Worm (Caenorhabditis elegans): Measurements from ENCODE around the gene F34D6.1.

Gene F34D6.1

ce11 chrII:2702757-2703156, 21.7 kb upstream of the F34D6.1 start, which contains the start of gene sri-60:
sri-60 (minus strand) TSS chrII:2702857.
- TF ChIP-seq nfya-1 (tag; optimal IDR thresholded peaks at IDR 0.05; ENCODE audit: insufficient read depth) (no peak), ztf-11 (tag; optimal IDR thresholded peaks at IDR 0.05) (no peak), zag-1 (tag; optimal IDR thresholded peaks at IDR 0.05) (no peak), nhr-12 (tag; optimal IDR thresholded peaks at IDR 0.05) (no peak), sea-2 (GFP tag; optimal IDR thresholded peaks at IDR 0.05) (no peak), elt-1 (tag; optimal IDR thresholded peaks at IDR 0.05) (no peak), lsy-12 (tag; optimal IDR thresholded peaks at IDR 0.05) (no peak), ZK546.5 (tag; optimal IDR thresholded peaks at IDR 0.05) (no peak), pqm-1 (tag; optimal IDR thresholded peaks at IDR 0.05) (no peak), nhr-23 (tag; optimal IDR thresholded peaks at IDR 0.05) (no peak), nhr-28 (tag; optimal IDR thresholded peaks at IDR 0.05) (no peak)

ce11 chrII:2700229-2700628, 19.2 kb upstream of the F34D6.1 start, which contains the start of gene sri-61:
sri-61 (minus strand) TSS chrII:2700329.
- TF ChIP-seq aly-2 (tag; optimal IDR thresholded peaks at IDR 0.05) (no peak), ztf-4 (tag; optimal IDR thresholded peaks at IDR 0.05) (no peak), egl-5 (tag; optimal IDR thresholded peaks at IDR 0.05) (no peak), nhr-76 (tag; optimal IDR thresholded peaks at IDR 0.05) (no peak), daf-12 (tag; optimal IDR thresholded peaks at IDR 0.05) (no peak), lin-39 (tag; optimal IDR thresholded peaks at IDR 0.05) (no peak), mml-1 (tag; optimal IDR thresholded peaks at IDR 0.05) (no peak), fos-1 (tag; optimal IDR thresholded peaks at IDR 0.05) (no peak), ZK546.5 (tag; optimal IDR thresholded peaks at IDR 0.05) (no peak), tbx-2 (tag; optimal IDR thresholded peaks at IDR 0.05) (no peak), ceh-28 (tag; optimal IDR thresholded peaks at IDR 0.05) (no peak), sea-2 (GFP tag; optimal IDR thresholded peaks at IDR 0.05) (no peak), ztf-11 (tag; optimal IDR thresholded peaks at IDR 0.05) (no peak), lin-15B (tag; optimal IDR thresholded peaks at IDR 0.05) (no peak), nhr-11 (tag; optimal IDR thresholded peaks at IDR 0.05) (no peak)

DNA sequence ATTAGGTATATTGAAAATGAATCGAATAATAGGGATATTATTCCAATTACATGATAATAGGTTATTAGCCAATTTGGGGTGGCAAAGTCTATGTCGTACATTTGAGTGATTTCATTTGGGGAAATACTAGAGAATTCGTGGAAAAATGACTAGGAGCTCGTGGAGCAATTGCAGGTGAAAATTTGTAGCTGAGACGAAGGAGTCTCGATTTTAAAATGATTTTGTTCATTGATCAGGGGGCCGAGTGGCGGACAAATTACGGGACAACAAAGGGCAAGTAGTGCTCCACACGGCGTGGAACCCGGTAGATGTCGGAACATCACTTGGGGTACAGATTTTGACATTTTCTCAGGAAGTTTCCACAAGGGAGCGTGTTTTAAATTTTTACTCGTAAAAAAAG, 17.4 kb upstream of the F34D6.1 start, which contains the start of gene sri-62:
Gene sri-62 (minus strand): TSS at position 101 of the 400 bp plus-strand sequence.
- TF ChIP-seq unc-62 (GFP tag; optimal IDR thresholded peaks at IDR 0.05) (no peak), nhr-67 (tag; optimal IDR thresholded peaks at IDR 0.05) (no peak), pqm-1 (tag; optimal IDR thresholded peaks at IDR 0.05) (no peak), hmg-11 (tag; optimal IDR thresholded peaks at IDR 0.05) (no peak), elt-1 (tag; optimal IDR thresholded peaks at IDR 0.05) (no peak), ceh-82 (tag; optimal IDR thresholded peaks at IDR 0.05) (no peak), ceh-28 (tag; optimal IDR thresholded peaks at IDR 0.05) (no peak)

DNA sequence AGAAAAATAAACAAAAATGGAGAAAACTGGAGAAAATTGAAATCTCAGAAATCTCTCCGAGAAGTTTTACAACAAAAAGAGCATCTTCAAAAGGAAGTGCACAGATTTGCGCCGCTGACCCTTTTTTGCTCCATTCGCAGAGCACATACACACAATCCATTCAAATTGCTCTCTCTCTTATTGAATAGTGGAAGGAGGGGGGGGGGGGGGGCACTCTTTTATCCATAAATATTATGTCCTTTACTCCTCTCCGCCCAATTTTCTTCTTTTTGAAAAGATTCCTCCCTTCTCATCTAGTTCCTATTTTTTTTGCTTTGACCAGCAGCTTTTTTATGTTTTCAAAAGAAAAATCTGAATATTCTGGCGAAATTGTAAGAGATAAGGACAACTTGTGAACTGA, 14.1 kb upstream of the F34D6.1 start:
- TF ChIP-seq nhr-67 (tag; optimal IDR thresholded peaks at IDR 0.05) (no peak), fkh-10 (GFP tag; optimal IDR thresholded peaks at IDR 0.05) (peak; percentile 56), snpc-4 (tag; optimal IDR thresholded peaks at IDR 0.05) (no peak), ceh-16 (tag; optimal IDR thresholded peaks at IDR 0.05) (no peak)

DNA sequence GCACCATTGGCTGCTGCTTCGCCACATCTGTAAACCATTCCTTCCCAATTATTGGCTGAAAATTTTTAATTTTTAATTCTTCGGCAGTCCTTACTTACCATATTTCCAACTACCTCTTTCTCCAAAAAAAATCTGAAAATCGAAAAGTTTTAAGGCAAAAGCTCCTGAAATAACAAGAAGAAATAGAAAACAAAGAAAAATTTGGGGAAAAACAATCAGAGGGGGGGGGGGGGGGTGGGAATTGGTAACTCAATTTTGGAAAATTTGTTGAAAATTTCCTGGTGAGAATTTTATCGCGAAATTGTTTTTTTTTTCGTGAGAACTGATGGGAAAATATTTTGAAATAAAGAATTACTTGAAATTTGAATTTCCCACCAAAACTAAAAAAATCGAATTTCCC, 11.5 kb upstream of the F34D6.1 start, which contains the start of gene set-11:
Gene set-11 (minus strand): TSS at position 101 of the 400 bp plus-strand sequence.
- TF ChIP-seq snpc-4 (tag; optimal IDR thresholded peaks at IDR 0.05) = no peak

DNA sequence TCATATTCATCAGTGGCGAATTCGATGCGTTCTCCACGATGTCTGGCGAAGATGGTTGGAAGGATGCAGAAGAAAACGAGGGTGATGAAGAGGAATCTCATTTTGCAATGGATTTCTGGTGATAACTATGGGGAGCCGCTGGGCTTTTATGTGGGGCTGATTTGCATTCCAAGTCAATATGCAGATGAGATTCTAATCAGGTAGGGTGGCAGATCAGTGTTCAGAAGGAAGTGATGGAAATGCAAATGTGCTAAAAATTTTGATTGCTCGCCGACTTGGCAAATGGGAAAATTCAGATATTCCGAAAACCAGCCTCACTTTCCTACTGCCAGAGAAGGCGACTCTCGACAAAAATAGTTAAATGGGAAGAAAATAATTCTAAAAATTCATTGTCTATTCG, 9.1 kb upstream of the F34D6.1 start, which contains the start of gene nspf-3:
Gene nspf-3 (minus strand): TSS at position 101 of the 400 bp plus-strand sequence.
- TF ChIP-seq egl-5 (tag; optimal IDR thresholded peaks at IDR 0.05) = no peak
- no peak for TF ChIP-seq ceh-16 (tag; optimal IDR thresholded peaks at IDR 0.05)
- TF ChIP-seq elt-3 (tag; optimal IDR thresholded peaks at IDR 0.05) = no peak
- TF ChIP-seq elt-2 (tag; optimal IDR thresholded peaks at IDR 0.05) = no peak
- TF ChIP-seq ztf-11 (tag; optimal IDR thresholded peaks at IDR 0.05) = no peak
- no peak for TF ChIP-seq R02D3.7 (tag; optimal IDR thresholded peaks at IDR 0.05)

Data from whole organism, L3 larva.